Fruit fly (Drosophila melanogaster) whole organism, pupa: ENCODE results near the gene Ir64a.

Source experiments
- CG13204 ChIP-seq: fragments of 200-800 bp; sonication (Bioruptor generic); optimal IDR thresholded peaks from 2 replicates; lab custom pipeline; 2018; ENCODE audit warnings: missing biosample characterization, mild to moderate bottlenecking, missing genetic modification characterization, moderate library complexity
- CG14655 ChIP-seq: fragments of 200-800 bp; sonication (Bioruptor generic); optimal IDR thresholded peaks from 3 replicates; lab custom pipeline; 2017; ENCODE audit warnings: mild to moderate bottlenecking, missing biosample characterization, missing genetic modification reagents, missing genetic modification characterization
- CG15710 ChIP-seq: fragments of 200-800 bp; sonication (Bioruptor generic); optimal IDR thresholded peaks from 2 replicates; lab custom pipeline; 2018; ENCODE audit warnings: missing biosample characterization, mild to moderate bottlenecking, missing genetic modification characterization, moderate library complexity
- CG8159 ChIP-seq: fragments of 200-800 bp; sonication (Bioruptor generic); optimal IDR thresholded peaks from 3 replicates; lab custom pipeline; 2018; ENCODE audit warnings: missing biosample characterization, mild to moderate bottlenecking, missing genetic modification characterization, moderate library complexity

- no peak for TF ChIP-seq CG8159
- no peak for TF ChIP-seq CG13204
- no peak for TF ChIP-seq CG14655 (GFP tag; lab: Kevin White, UChicago)
- TF ChIP-seq CG15710 (tag; lab: Kevin White, UChicago), result no peak
Observed at dm6 chr3L:5329460-5329859, 53.2 kb downstream of the Ir64a start.
